Worm (Caenorhabditis elegans) whole organism, L1 larva: Measurements from ENCODE around the gene C13A2.3.

Experiments used
- C16A3.4 ChIP-seq: fragments of 150-350 bp; optimal IDR thresholded peaks from 2 replicates; lab custom pipeline; 2014; ENCODE audit warnings: missing biosample characterization, missing genetic modification characterization
- ceh-63 ChIP-seq: fragments of 200-800 bp; sonication (Bioruptor generic); optimal IDR thresholded peaks from 2 replicates; lab custom pipeline; 2018; ENCODE audit warnings: mild to moderate bottlenecking, missing genetic modification characterization, missing compliant biosample characterization
- ceh-90 ChIP-seq: sonication (generic microtip); optimal IDR thresholded peaks from 2 replicates; lab custom pipeline; 2016; ENCODE audit warnings: missing genetic modification characterization, missing compliant biosample characterization
- ces-1 ChIP-seq: fragments of 150-350 bp; optimal IDR thresholded peaks from 2 replicates; lab custom pipeline; 2014; ENCODE audit warnings: missing biosample characterization, missing genetic modification reagents, missing genetic modification characterization
- dpl-1 ChIP-seq, 3 experiments: fragments of 150-350 bp in 2 of 3; sonication (generic microtip) in 1 of 3; optimal IDR thresholded peaks; 2 replicates each; lab custom pipeline; 2014 to 2017; ENCODE audit warnings: missing biosample characterization in 3 of 3, missing genetic modification characterization in 3 of 3, missing genetic modification reagents in 3 of 3
- efl-1 ChIP-seq, 4 experiments: fragments of 150-350 bp; optimal IDR thresholded peaks in 3 of 4; peaks in 1 of 4; 1 replicate in 1 of 4; 2 replicates in 3 of 4; lab custom pipeline; 2014; ENCODE audit warnings: missing biosample characterization in 2 of 4, missing genetic modification characterization in 2 of 4, missing genetic modification reagents in 2 of 4
- egl-27 ChIP-seq, 2 experiments: fragments of 150-350 bp in 1 of 2; sonication (generic microtip); optimal IDR thresholded peaks; 3 replicates each; lab custom pipeline; 2017 to 2018; ENCODE audit warnings: missing biosample characterization in 2 of 2, missing genetic modification characterization in 2 of 2, missing genetic modification reagents in 2 of 2
- elt-2 ChIP-seq: sonication (generic microtip); optimal IDR thresholded peaks from 2 replicates; lab custom pipeline; 2016; ENCODE audit warnings: missing genetic modification characterization, mild to moderate bottlenecking, inconsistent platforms, missing compliant biosample characterization, missing genetic modification reagents
- elt-3 ChIP-seq, 6 experiments: fragments of 150-350 bp in 1 of 6; sonication (generic microtip); optimal IDR thresholded peaks; 2 replicates each; lab custom pipeline; 2017 to 2018; ENCODE audit warnings: missing biosample characterization in 6 of 6, missing genetic modification characterization in 6 of 6, inconsistent platforms in 1 of 6
- fkh-10 ChIP-seq: sonication (generic microtip); optimal IDR thresholded peaks from 2 replicates; lab custom pipeline; 2017; ENCODE audit warnings: missing biosample characterization, missing genetic modification reagents, missing genetic modification characterization
- grh-1 ChIP-seq: fragments of 200-800 bp; sonication (Bioruptor generic); IDR thresholded peaks from 2 replicates; pipeline ENCODE4 v1.3.6; 2022; ENCODE audit warnings: missing genetic modification reagents, missing genetic modification characterization, missing compliant biosample characterization
- hpl-2 ChIP-seq: fragments of 150-350 bp; optimal IDR thresholded peaks from 2 replicates; lab custom pipeline; 2014; ENCODE audit warnings: missing biosample characterization, missing genetic modification reagents, missing genetic modification characterization
- jun-1 ChIP-seq: fragments of 150-350 bp; optimal IDR thresholded peaks from 2 replicates; lab custom pipeline; 2014; ENCODE audit warnings: missing biosample characterization, missing genetic modification reagents, missing genetic modification characterization
- lin-13 ChIP-seq: fragments of 150-350 bp; optimal IDR thresholded peaks from 2 replicates; lab custom pipeline; 2014; ENCODE audit warnings: missing biosample characterization, missing genetic modification reagents, missing genetic modification characterization
- lin-14 ChIP-seq: fragments of 200-800 bp; sonication (Bioruptor generic); optimal IDR thresholded peaks from 2 replicates; lab custom pipeline; 2018; ENCODE audit warnings: mild to moderate bottlenecking, missing genetic modification characterization, moderate library complexity, missing compliant biosample characterization
- lsy-2 ChIP-seq, 2 experiments: fragments of 150-350 bp; optimal IDR thresholded peaks; 2 replicates each; lab custom pipeline; 2014; ENCODE audit warnings: missing biosample characterization in 2 of 2, missing genetic modification characterization in 2 of 2
- mdl-1 ChIP-seq, 2 experiments: fragments of 150-350 bp; optimal IDR thresholded peaks; 2 replicates each; lab custom pipeline; 2014 to 2017; ENCODE audit warnings: missing biosample characterization in 2 of 2, missing genetic modification characterization in 2 of 2, inconsistent platforms in 1 of 2
- nhr-12 ChIP-seq: sonication (generic microtip); optimal IDR thresholded peaks from 2 replicates; lab custom pipeline; 2017; ENCODE audit warnings: missing biosample characterization, missing genetic modification characterization
- nhr-237 ChIP-seq: fragments of 150-350 bp; optimal IDR thresholded peaks from 2 replicates; lab custom pipeline; 2014; ENCODE audit warnings: missing biosample characterization, missing genetic modification characterization
- nhr-76 ChIP-seq: sonication (generic microtip); optimal IDR thresholded peaks from 2 replicates; lab custom pipeline; 2017; ENCODE audit warnings: missing biosample characterization, missing genetic modification characterization
- pag-3 ChIP-seq: sonication (generic microtip); optimal IDR thresholded peaks from 2 replicates; lab custom pipeline; 2017; ENCODE audit warnings: missing genetic modification characterization, mild to moderate bottlenecking, missing compliant biosample characterization, antibody characterized with exemption, borderline replicate concordance; ENCODE audit not compliant: insufficient read depth
- skn-1 ChIP-seq: fragments of 150-350 bp; optimal IDR thresholded peaks from 2 replicates; lab custom pipeline; 2014; ENCODE audit warnings: missing biosample characterization, missing genetic modification characterization
- snpc-4 ChIP-seq: fragments of 150-350 bp; optimal IDR thresholded peaks from 2 replicates; lab custom pipeline; 2014; ENCODE audit warnings: missing biosample characterization, missing genetic modification characterization
- snu-23 ChIP-seq: sonication (generic microtip); optimal IDR thresholded peaks from 2 replicates; lab custom pipeline; 2016; ENCODE audit warnings: missing genetic modification characterization, missing compliant biosample characterization
- sox-4 ChIP-seq: sonication (generic microtip); optimal IDR thresholded peaks from 2 replicates; lab custom pipeline; 2016; ENCODE audit warnings: missing genetic modification characterization, missing compliant biosample characterization
- sptf-1 ChIP-seq: fragments of 150-350 bp; optimal IDR thresholded peaks from 2 replicates; lab custom pipeline; 2014; ENCODE audit warnings: missing biosample characterization, missing genetic modification characterization
- sup-37 ChIP-seq: fragments of 200-800 bp; sonication (Bioruptor generic); optimal IDR thresholded peaks from 2 replicates; lab custom pipeline; 2018; ENCODE audit warnings: mild to moderate bottlenecking, missing genetic modification characterization, missing compliant biosample characterization
- tlp-1 ChIP-seq: fragments of 150-350 bp; optimal IDR thresholded peaks from 2 replicates; lab custom pipeline; 2014; ENCODE audit warnings: missing biosample characterization, missing genetic modification characterization
- unc-62 ChIP-seq: fragments of 150-350 bp; optimal IDR thresholded peaks from 2 replicates; lab custom pipeline; 2014; ENCODE audit warnings: missing biosample characterization, missing genetic modification reagents, missing genetic modification characterization
- unc-86 ChIP-seq: sonication (generic microtip); optimal IDR thresholded peaks from 2 replicates; lab custom pipeline; 2016; ENCODE audit warnings: missing genetic modification characterization, missing compliant biosample characterization
- zip-4 ChIP-seq: fragments of 200-800 bp; sonication (Bioruptor generic); optimal IDR thresholded peaks from 2 replicates; lab custom pipeline; 2018; ENCODE audit warnings: mild to moderate bottlenecking, missing genetic modification characterization, moderate library complexity, missing compliant biosample characterization
- ztf-11 ChIP-seq, 2 experiments: sonication (generic microtip); optimal IDR thresholded peaks; 2 replicates each; lab custom pipeline; 2016 to 2017; ENCODE audit warnings: missing genetic modification characterization in 2 of 2, missing biosample characterization in 1 of 2, missing compliant biosample characterization in 1 of 2
- ztf-4 ChIP-seq: fragments of 150-350 bp; optimal IDR thresholded peaks from 2 replicates; lab custom pipeline; 2014; ENCODE audit warnings: missing biosample characterization, missing genetic modification characterization

Gene C13A2.3

ce11 chrV:7325285-7325684 is 43.1 kb downstream of the C13A2.3 start, which contains the start of gene srx-92:
TSS of gene srx-92 (minus strand) at chrV:7325385.
- TF ChIP-seq nhr-12 (tag; lab: Kevin White, UChicago): no peak
- TF ChIP-seq egl-27 (tag; optimal IDR thresholded peaks at IDR 0.05; lab: Kevin White, UChicago): no peak
- no peak for TF ChIP-seq jun-1 (tag; lab: Kevin White, UChicago)
- no peak for TF ChIP-seq elt-2 (tag; lab: Kevin White, UChicago)
- no peak for TF ChIP-seq snu-23 (GFP tag; lab: Kevin White, UChicago)
- TF ChIP-seq nhr-76 (tag; lab: Kevin White, UChicago): no peak
- no peak for TF ChIP-seq mdl-1 (tag; optimal IDR thresholded peaks at IDR 0.05; lab: Kevin White, UChicago)
- no peak for TF ChIP-seq ztf-11 (tag; optimal IDR thresholded peaks at IDR 0.05; lab: Kevin White, UChicago)
- TF ChIP-seq, all 84 proteins: peak for 0

ce11 chrV:7326928-7327327 is 44.8 kb downstream of the C13A2.3 start, which contains the start of gene F10G2.4:
TSS of gene F10G2.4 (plus strand) at chrV:7327228.
- TF ChIP-seq ztf-4 (tag; lab: Kevin White, UChicago): no peak
- no peak for TF ChIP-seq hpl-2 (GFP tag; lab: Kevin White, UChicago)
- no peak for TF ChIP-seq lin-13 (GFP tag; lab: Kevin White, UChicago)
- TF ChIP-seq pag-3: no peak
- no peak for TF ChIP-seq unc-86 (tag; lab: Kevin White, UChicago)

- TF ChIP-seq nhr-237 (tag; lab: Kevin White, UChicago): no peak
- no peak for TF ChIP-seq sup-37 (GFP tag; lab: Kevin White, UChicago)
- no peak for TF ChIP-seq elt-3 (tag; optimal IDR thresholded peaks at IDR 0.05; lab: Kevin White, UChicago)
- no peak for TF ChIP-seq ceh-90 (tag; lab: Kevin White, UChicago)
- no peak for TF ChIP-seq ces-1 (GFP tag; lab: Kevin White, UChicago)
- no peak for TF ChIP-seq lsy-2 (tag; optimal IDR thresholded peaks at IDR 0.05; lab: Kevin White, UChicago)
- no peak for TF ChIP-seq unc-86 (tag; lab: Kevin White, UChicago)
Observed at ce11 chrV:7328092-7328491, 46.0 kb downstream of the C13A2.3 start, which contains the start of gene clec-7. TSS of gene clec-7 (plus strand) at chrV:7328392.

DNA sequence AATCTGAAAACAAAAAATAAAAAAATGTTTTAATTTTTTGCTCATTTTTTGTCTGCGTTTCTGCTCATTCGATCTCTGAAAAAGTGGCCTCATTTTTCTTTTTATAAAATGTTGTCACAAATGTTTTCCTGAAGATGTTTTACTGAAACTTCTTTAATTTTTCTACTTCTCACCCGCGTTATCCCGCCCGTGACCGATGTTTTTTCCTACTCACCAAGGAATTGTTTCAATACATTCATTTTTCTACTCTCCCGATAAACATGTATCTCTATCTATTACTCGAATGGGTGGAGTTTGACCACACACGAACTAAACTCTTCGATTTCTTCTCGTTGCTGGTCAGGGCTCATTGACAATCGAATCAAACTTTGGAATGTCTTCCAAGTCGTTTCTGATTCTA is 48.7 kb downstream of the C13A2.3 start, which contains the start of gene F10G2.2:
TSS of gene F10G2.2 (plus strand) at position 301 of the 400 bp plus-strand sequence.
- TF ChIP-seq unc-62 (GFP tag; lab: Kevin White, UChicago) (no peak), skn-1 (no peak), lin-14 (GFP tag; lab: Kevin White, UChicago) (no peak), grh-1 (no peak), sox-4 (tag; lab: Kevin White, UChicago) (no peak), lin-13 (GFP tag; lab: Kevin White, UChicago) (no peak), dpl-1 (GFP tag; optimal IDR thresholded peaks at IDR 0.05; lab: Kevin White, UChicago) (no peak), snpc-4 (tag; lab: Kevin White, UChicago) (no peak), sup-37 (GFP tag; lab: Kevin White, UChicago) (no peak), C16A3.4 (tag; lab: Kevin White, UChicago) (no peak), fkh-10 (no peak), pag-3 (no peak), sptf-1 (tag; lab: Kevin White, UChicago) (no peak), ces-1 (GFP tag; lab: Kevin White, UChicago) (no peak), ceh-90 (tag; lab: Kevin White, UChicago) (no peak), efl-1 (optimal IDR thresholded peaks at IDR 0.05; lab: Kevin White, UChicago) (no peak), efl-1 (GFP tag; optimal IDR thresholded peaks at IDR 0.05 in 1 of 2; lab: Kevin White, UChicago) (no peak), tlp-1 (tag; lab: Kevin White, UChicago) (no peak)
- TF ChIP-seq, all 84 proteins: peak for 0

ce11 chrV:7332253-7332652 is 50.1 kb downstream of the C13A2.3 start, which contains the start of gene F10G2.1:
TSS of gene F10G2.1 (plus strand) at chrV:7332553.
- no peak for TF ChIP-seq zip-4
- TF ChIP-seq ceh-63: no peak
